Worm (Caenorhabditis elegans) whole organism, L1 larva: ENCODE results near the gene Y116A8C.469.

ENCODE experiments used
- aly-2 ChIP-seq: fragments of 150-350 bp; optimal IDR thresholded peaks from 2 replicates; lab custom pipeline; 2014; ENCODE audit warnings: missing biosample characterization, missing genetic modification characterization
- fkh-8 ChIP-seq: sonication (generic microtip); optimal IDR thresholded peaks from 2 replicates; lab custom pipeline; 2016; ENCODE audit warnings: mild to moderate bottlenecking, missing genetic modification characterization, missing compliant biosample characterization
- lin-35 ChIP-seq, 2 experiments: fragments of 150-350 bp; optimal IDR thresholded peaks; 2 replicates each; lab custom pipeline; 2014; ENCODE audit warnings: missing biosample characterization in 2 of 2, missing genetic modification characterization in 2 of 2, missing genetic modification reagents in 2 of 2
- nhr-77 ChIP-seq: fragments of 150-350 bp; optimal IDR thresholded peaks from 2 replicates; lab custom pipeline; 2014; ENCODE audit warnings: missing biosample characterization, missing genetic modification characterization
- unc-130 ChIP-seq: fragments of 150-350 bp; optimal IDR thresholded peaks from 2 replicates; lab custom pipeline; 2017; ENCODE audit warnings: missing biosample characterization, missing genetic modification characterization, inconsistent platforms
- unc-30 ChIP-seq: sonication (generic microtip); optimal IDR thresholded peaks from 2 replicates; lab custom pipeline; 2017; ENCODE audit warnings: missing biosample characterization, missing genetic modification characterization
- unc-62 ChIP-seq: fragments of 150-350 bp; optimal IDR thresholded peaks from 2 replicates; lab custom pipeline; 2014; ENCODE audit warnings: missing biosample characterization, missing genetic modification reagents, missing genetic modification characterization
- zip-4 ChIP-seq: fragments of 200-800 bp; sonication (Bioruptor generic); optimal IDR thresholded peaks from 2 replicates; lab custom pipeline; 2018; ENCODE audit warnings: mild to moderate bottlenecking, missing genetic modification characterization, moderate library complexity, missing compliant biosample characterization

DNA sequence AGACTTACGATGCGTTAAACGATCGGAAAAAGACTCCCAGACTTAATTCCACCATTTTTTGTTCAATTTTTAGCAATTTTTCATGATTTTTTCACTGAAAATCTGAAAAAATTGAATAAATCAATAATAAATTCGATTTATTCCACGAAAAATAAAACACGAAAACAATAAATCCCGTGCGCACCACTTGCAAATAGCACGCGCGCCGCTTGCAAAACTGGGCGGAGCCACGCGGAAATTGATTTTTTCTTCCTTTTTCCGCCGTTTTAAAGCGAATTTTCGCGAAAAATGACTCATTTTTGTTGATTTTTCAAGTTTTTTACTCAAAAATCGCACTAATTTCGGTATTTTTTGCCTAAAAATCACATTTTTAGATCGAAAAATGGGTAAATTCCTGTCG lies 29.0 kb upstream of the Y116A8C.469 start, which contains the start of the genes Y116A8C.9 and arf-6:
- no peak for TF ChIP-seq zip-4 (GFP tag; lab: Kevin White, UChicago)
- peak; percentile 32 to 53 for TF ChIP-seq lin-35 (GFP tag; optimal IDR thresholded peaks at IDR 0.05; lab: Kevin White, UChicago)
- TF ChIP-seq nhr-77 (tag; lab: Kevin White, UChicago) = peak; percentile 9
- TF ChIP-seq unc-130 (tag; lab: Kevin White, UChicago) = peak; percentile 71
- no peak for TF ChIP-seq aly-2 (tag; lab: Kevin White, UChicago)
- no peak for TF ChIP-seq unc-30 (tag; lab: Kevin White, UChicago)
- TF ChIP-seq fkh-8 (tag; lab: Kevin White, UChicago) = peak; percentile 10
- no peak for TF ChIP-seq unc-62 (GFP tag; lab: Kevin White, UChicago)
